Worm (Caenorhabditis elegans) whole organism, L2 larva: ENCODE results near the gene amt-1.

Experiments
- F13H6.1 ChIP-seq: sonication (generic microtip); optimal IDR thresholded peaks from 2 replicates; lab custom pipeline; 2016; ENCODE audit warnings: missing genetic modification characterization, missing compliant biosample characterization
- Y55F3AM.14 ChIP-seq: fragments of 200-800 bp; sonication (Bioruptor generic); optimal IDR thresholded peaks from 2 replicates; lab custom pipeline; 2018; ENCODE audit warnings: mild to moderate bottlenecking, missing genetic modification characterization, missing compliant biosample characterization
- ZK546.5 ChIP-seq: sonication (generic microtip); optimal IDR thresholded peaks from 2 replicates; lab custom pipeline; 2017; ENCODE audit warnings: missing biosample characterization, missing genetic modification characterization
- alr-1 ChIP-seq: fragments of 150-350 bp; optimal IDR thresholded peaks from 2 replicates; lab custom pipeline; 2014; ENCODE audit warnings: missing biosample characterization, missing genetic modification characterization
- ceh-16 ChIP-seq: fragments of 150-350 bp; optimal IDR thresholded peaks from 2 replicates; lab custom pipeline; 2014; ENCODE audit warnings: missing biosample characterization, missing genetic modification characterization
- ceh-82 ChIP-seq: fragments of 150-350 bp; optimal IDR thresholded peaks from 2 replicates; lab custom pipeline; 2014; ENCODE audit warnings: missing biosample characterization, missing genetic modification characterization
- crh-2 ChIP-seq: sonication (generic microtip); optimal IDR thresholded peaks from 2 replicates; lab custom pipeline; 2017; ENCODE audit warnings: missing biosample characterization, missing genetic modification characterization
- dmd-4 ChIP-seq: sonication (generic microtip); optimal IDR thresholded peaks from 2 replicates; lab custom pipeline; 2017; ENCODE audit warnings: missing biosample characterization, missing genetic modification characterization
- egl-27 ChIP-seq: sonication (generic microtip); optimal IDR thresholded peaks from 3 replicates; lab custom pipeline; 2017; ENCODE audit warnings: missing biosample characterization, missing genetic modification reagents, missing genetic modification characterization
- elt-1 ChIP-seq: fragments of 150-350 bp; optimal IDR thresholded peaks from 2 replicates; lab custom pipeline; 2014; ENCODE audit warnings: missing biosample characterization, missing genetic modification characterization
- elt-3 ChIP-seq: sonication (generic microtip); optimal IDR thresholded peaks from 2 replicates; lab custom pipeline; 2017; ENCODE audit warnings: missing biosample characterization, missing genetic modification characterization
- fos-1 ChIP-seq: fragments of 150-350 bp; optimal IDR thresholded peaks from 2 replicates; lab custom pipeline; 2014; ENCODE audit warnings: missing biosample characterization, missing genetic modification characterization
- gmeb-1 ChIP-seq: fragments of 150-350 bp; optimal IDR thresholded peaks from 2 replicates; lab custom pipeline; 2014; ENCODE audit warnings: missing biosample characterization, missing genetic modification characterization
- lin-11 ChIP-seq: fragments of 150-350 bp; sonication (generic microtip); optimal IDR thresholded peaks from 2 replicates; lab custom pipeline; 2014; ENCODE audit warnings: missing biosample characterization, missing genetic modification characterization, inconsistent platforms, mixed read lengths
- lin-13 ChIP-seq: fragments of 150-350 bp; optimal IDR thresholded peaks from 2 replicates; lab custom pipeline; 2014; ENCODE audit warnings: missing biosample characterization, missing genetic modification reagents, missing genetic modification characterization
- lin-39 ChIP-seq: fragments of 150-350 bp; optimal IDR thresholded peaks from 2 replicates; lab custom pipeline; 2014; ENCODE audit warnings: missing biosample characterization, missing genetic modification reagents, missing genetic modification characterization
- lsy-2 ChIP-seq, 2 experiments: fragments of 150-350 bp in 1 of 2; sonication (generic microtip) in 1 of 2; optimal IDR thresholded peaks; 2 replicates each; lab custom pipeline; 2014 to 2017; ENCODE audit warnings: missing biosample characterization in 2 of 2, missing genetic modification characterization in 2 of 2
- mab-5 ChIP-seq: fragments of 150-350 bp; optimal IDR thresholded peaks from 2 replicates; lab custom pipeline; 2014; ENCODE audit warnings: missing biosample characterization, missing genetic modification characterization
- mbf-1 ChIP-seq: sonication (generic microtip); optimal IDR thresholded peaks from 2 replicates; lab custom pipeline; 2017; ENCODE audit warnings: missing biosample characterization, missing genetic modification characterization
- mdl-1 ChIP-seq, 2 experiments: fragments of 150-350 bp in 1 of 2; sonication (generic microtip) in 1 of 2; optimal IDR thresholded peaks; 2 replicates each; lab custom pipeline; 2017; ENCODE audit warnings: missing biosample characterization in 2 of 2, missing genetic modification characterization in 2 of 2
- nhr-10 ChIP-seq: sonication (generic microtip); optimal IDR thresholded peaks from 2 replicates; lab custom pipeline; 2017; ENCODE audit warnings: missing biosample characterization, missing genetic modification characterization
- nhr-11 ChIP-seq: fragments of 150-350 bp; optimal IDR thresholded peaks from 2 replicates; lab custom pipeline; 2014; ENCODE audit warnings: missing biosample characterization, missing genetic modification characterization
- nhr-12 ChIP-seq: fragments of 150-350 bp; optimal IDR thresholded peaks from 2 replicates; lab custom pipeline; 2014; ENCODE audit warnings: missing biosample characterization, missing genetic modification characterization
- nhr-129 ChIP-seq: fragments of 150-350 bp; optimal IDR thresholded peaks from 2 replicates; lab custom pipeline; 2014; ENCODE audit warnings: missing biosample characterization, missing genetic modification characterization
- nhr-21 ChIP-seq: fragments of 150-350 bp; optimal IDR thresholded peaks from 2 replicates; lab custom pipeline; 2014; ENCODE audit warnings: missing biosample characterization, missing genetic modification characterization
- nhr-25 ChIP-seq: fragments of 150-350 bp; sonication (generic microtip); optimal IDR thresholded peaks from 3 replicates; lab custom pipeline; 2014; ENCODE audit warnings: missing biosample characterization, missing genetic modification characterization
- nhr-77 ChIP-seq: fragments of 150-350 bp; optimal IDR thresholded peaks from 2 replicates; lab custom pipeline; 2014; ENCODE audit warnings: missing biosample characterization, missing genetic modification characterization
- peb-1 ChIP-seq: fragments of 150-350 bp; optimal IDR thresholded peaks from 2 replicates; lab custom pipeline; 2014; ENCODE audit warnings: missing biosample characterization, missing genetic modification characterization
- sem-4 ChIP-seq: fragments of 150-350 bp; optimal IDR thresholded peaks from 2 replicates; lab custom pipeline; 2014; ENCODE audit warnings: missing biosample characterization, missing genetic modification reagents, missing genetic modification characterization
- skn-1 ChIP-seq: sonication (generic microtip); optimal IDR thresholded peaks from 2 replicates; lab custom pipeline; 2017; ENCODE audit warnings: missing biosample characterization, missing genetic modification characterization
- sma-3 ChIP-seq: sonication (generic microtip); optimal IDR thresholded peaks from 2 replicates; lab custom pipeline; 2016; ENCODE audit warnings: missing genetic modification reagents, missing genetic modification characterization, missing compliant biosample characterization
- sma-9 ChIP-seq, 2 experiments: fragments of 150-350 bp in 1 of 2; sonication (generic microtip) in 1 of 2; optimal IDR thresholded peaks; 2 replicates each; lab custom pipeline; 2014 to 2016; ENCODE audit warnings: missing genetic modification characterization in 2 of 2, mild to moderate bottlenecking in 1 of 2, missing biosample characterization in 1 of 2, missing compliant biosample characterization in 1 of 2, missing genetic modification reagents in 1 of 2, moderate library complexity in 1 of 2
- snpc-4 ChIP-seq: fragments of 150-350 bp; optimal IDR thresholded peaks from 2 replicates; lab custom pipeline; 2014; ENCODE audit warnings: missing biosample characterization, missing genetic modification characterization
- unc-39 ChIP-seq: fragments of 150-350 bp; optimal IDR thresholded peaks from 2 replicates; lab custom pipeline; 2014; ENCODE audit warnings: missing biosample characterization, missing genetic modification characterization
- unc-55 ChIP-seq: fragments of 150-350 bp; sonication (generic microtip); optimal IDR thresholded peaks from 3 replicates; lab custom pipeline; 2014; ENCODE audit warnings: missing biosample characterization, missing genetic modification reagents, missing genetic modification characterization
- unc-62 ChIP-seq: fragments of 150-350 bp; optimal IDR thresholded peaks from 2 replicates; lab custom pipeline; 2014; ENCODE audit warnings: missing biosample characterization, missing genetic modification reagents, missing genetic modification characterization
- zag-1 ChIP-seq: fragments of 150-350 bp; optimal IDR thresholded peaks from 2 replicates; lab custom pipeline; 2014; ENCODE audit warnings: missing biosample characterization, missing genetic modification characterization
- ztf-11 ChIP-seq: sonication (generic microtip); optimal IDR thresholded peaks from 2 replicates; lab custom pipeline; 2017; ENCODE audit warnings: missing biosample characterization, missing genetic modification characterization

Gene amt-1

DNA sequence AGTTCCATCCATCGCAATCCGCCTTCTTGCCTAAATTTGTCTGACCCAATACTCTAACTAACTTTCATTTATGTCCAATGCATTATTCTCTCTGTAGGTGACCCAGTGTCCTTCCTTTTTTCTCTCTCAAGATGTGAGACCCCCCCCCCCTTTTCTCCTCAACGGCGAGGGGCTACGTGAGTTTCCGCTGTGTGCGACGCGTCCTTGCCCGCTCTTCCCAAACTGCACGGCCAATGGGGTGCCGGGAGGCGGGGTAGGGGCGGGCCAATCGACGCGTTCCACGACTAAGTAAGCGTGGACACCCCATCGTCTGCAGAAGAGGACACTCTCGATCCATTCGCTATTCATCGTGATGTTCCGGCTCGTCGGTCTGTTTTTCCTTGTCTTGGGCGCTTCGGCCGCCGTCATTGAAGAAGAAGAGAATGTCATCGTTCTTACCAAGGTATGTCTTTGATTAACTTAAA is 47.3 kb upstream of the amt-1 start, which contains the start of gene pdi-2 (continued):
- peak; percentile 75 for TF ChIP-seq Y55F3AM.14 (GFP tag; lab: Kevin White, UChicago)
- TF ChIP-seq ceh-82 (tag; lab: Kevin White, UChicago): no peak
- TF ChIP-seq fos-1 (tag; lab: Kevin White, UChicago): peak; percentile 53
- TF ChIP-seq F13H6.1 (tag; lab: Kevin White, UChicago): peak; percentile 72
- TF ChIP-seq elt-3: no peak
- TF ChIP-seq sma-3 (GFP tag; lab: Kevin White, UChicago): peak; percentile 74
- TF ChIP-seq ztf-11 (tag; lab: Kevin White, UChicago): no peak
- TF ChIP-seq lin-13: peak; percentile 76
- TF ChIP-seq nhr-12 (tag; lab: Kevin White, UChicago): no peak
- peak; percentile 54 for TF ChIP-seq unc-55 (GFP tag; lab: Kevin White, UChicago)
- TF ChIP-seq sem-4 (tag; lab: Kevin White, UChicago): peak; percentile 50
- no peak for TF ChIP-seq nhr-10 (tag; lab: Kevin White, UChicago)
- no peak for TF ChIP-seq unc-62 (GFP tag; lab: Kevin White, UChicago)
- TF ChIP-seq lsy-2 (tag; optimal IDR thresholded peaks at IDR 0.05; lab: Kevin White, UChicago): peak; percentile 72 to 91
- no peak for TF ChIP-seq elt-1 (tag; lab: Kevin White, UChicago)
- no peak for TF ChIP-seq nhr-77 (tag; lab: Kevin White, UChicago)
- TF ChIP-seq egl-27: peak; percentile 71
- no peak for TF ChIP-seq mbf-1 (tag; lab: Kevin White, UChicago)
- no peak for TF ChIP-seq lin-39
- TF ChIP-seq nhr-21 (tag; lab: Kevin White, UChicago): peak; percentile 80
- peak; percentile 8 for TF ChIP-seq ZK546.5

DNA sequence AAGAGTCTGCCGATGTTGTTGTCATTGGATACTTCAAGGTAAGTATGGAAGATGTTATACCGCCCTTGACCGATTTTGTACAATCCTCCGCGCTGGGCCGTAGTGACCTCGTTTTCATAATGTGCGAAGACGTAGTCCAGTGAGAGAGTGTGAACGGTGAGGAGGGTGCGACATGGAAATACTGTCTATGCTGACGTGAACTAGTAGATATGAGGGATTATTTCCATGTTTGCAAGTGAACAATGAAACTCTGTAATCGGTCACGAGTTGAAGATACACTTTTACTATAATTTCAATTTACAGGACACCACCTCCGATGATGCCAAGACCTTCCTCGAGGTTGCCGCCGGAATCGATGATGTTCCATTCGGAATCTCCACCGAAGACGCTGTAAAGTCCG is 46.4 kb upstream of the amt-1 start:
- TF ChIP-seq elt-1 (tag; lab: Kevin White, UChicago) (no peak), crh-2 (tag; lab: Kevin White, UChicago) (no peak), unc-39 (tag; lab: Kevin White, UChicago) (no peak), skn-1 (tag; lab: Kevin White, UChicago) (no peak), nhr-25 (tag; lab: Kevin White, UChicago) (peak; percentile 35), zag-1 (tag; lab: Kevin White, UChicago) (no peak), ceh-16 (no peak), sma-9 (GFP tag; optimal IDR thresholded peaks at IDR 0.05; lab: Kevin White, UChicago) (peak; percentile 9), sma-9 (tag; optimal IDR thresholded peaks at IDR 0.05; lab: Kevin White, UChicago) (no peak), lin-13 (no peak), peb-1 (tag; lab: Kevin White, UChicago) (no peak), nhr-129 (tag; lab: Kevin White, UChicago) (peak; percentile 28), gmeb-1 (tag; lab: Kevin White, UChicago) (no peak), dmd-4 (no peak), F13H6.1 (tag; lab: Kevin White, UChicago) (no peak), alr-1 (tag; lab: Kevin White, UChicago) (no peak)

DNA sequence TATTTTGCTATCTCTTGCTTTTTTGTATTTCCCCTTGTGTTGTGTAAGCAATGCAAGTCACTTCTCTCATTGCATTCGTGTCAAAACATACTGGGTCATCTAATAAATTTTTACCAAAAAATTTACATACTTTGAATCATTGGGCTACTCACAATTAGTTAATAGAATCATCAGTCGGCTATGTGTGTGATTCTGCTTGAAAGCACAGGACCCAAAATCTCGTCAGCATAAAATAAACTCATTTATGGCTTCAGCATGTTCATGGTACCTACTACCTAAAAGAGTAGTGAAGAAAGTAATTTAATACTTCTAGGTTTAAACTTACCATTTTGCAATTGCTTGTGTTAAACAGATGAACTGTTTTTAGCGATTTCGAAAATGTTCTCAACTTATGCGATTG is 44.8 kb upstream of the amt-1 start:
- TF ChIP-seq nhr-25 (tag; lab: Kevin White, UChicago) (no peak), dmd-4 (no peak), ceh-16 (no peak), sma-3 (GFP tag; lab: Kevin White, UChicago) (peak; percentile 42), nhr-21 (tag; lab: Kevin White, UChicago) (peak; percentile 22), snpc-4 (tag; lab: Kevin White, UChicago) (no peak), crh-2 (tag; lab: Kevin White, UChicago) (peak; percentile 37), lin-11 (tag; lab: Kevin White, UChicago) (no peak), mab-5 (tag; lab: Kevin White, UChicago) (no peak), nhr-11 (no peak), alr-1 (tag; lab: Kevin White, UChicago) (no peak), skn-1 (tag; lab: Kevin White, UChicago) (no peak), mdl-1 (tag; optimal IDR thresholded peaks at IDR 0.05; lab: Kevin White, UChicago) (no peak), sma-9 (GFP tag; optimal IDR thresholded peaks at IDR 0.05; lab: Kevin White, UChicago) (peak; percentile 1), sma-9 (tag; optimal IDR thresholded peaks at IDR 0.05; lab: Kevin White, UChicago) (no peak), ZK546.5 (no peak), Y55F3AM.14 (GFP tag; lab: Kevin White, UChicago) (peak; percentile 23), lsy-2 (tag; optimal IDR thresholded peaks at IDR 0.05; lab: Kevin White, UChicago) (peak in 1 of 2 experiments; percentile 2), ztf-11 (tag; lab: Kevin White, UChicago) (no peak), elt-3 (no peak), nhr-10 (tag; lab: Kevin White, UChicago) (no peak), gmeb-1 (tag; lab: Kevin White, UChicago) (no peak), nhr-12 (tag; lab: Kevin White, UChicago) (no peak)
